Worm (Caenorhabditis elegans) whole organism, L4 larva: ENCODE results near the gene clec-265.
A peak's percentile ranks its signal among the peaks of the same experiment; 100 is the strongest.

ENCODE experiments used
- F37D6.2 ChIP-seq: sonication (generic microtip); optimal IDR thresholded peaks from 2 replicates; lab custom pipeline; 2016; ENCODE audit warnings: mild to moderate bottlenecking, missing genetic modification characterization, missing compliant biosample characterization
- T20F7.1 ChIP-seq: fragments of 200-800 bp; sonication (Bioruptor generic); optimal IDR thresholded peaks from 2 replicates; lab custom pipeline; 2018; ENCODE audit warnings: mild to moderate bottlenecking, missing genetic modification characterization, missing compliant biosample characterization
- T26A8.4 ChIP-seq: fragments of 200-800 bp; sonication (Bioruptor generic); IDR thresholded peaks from 2 replicates; pipeline ENCODE4 v1.3.6; 2022; ENCODE audit warnings: missing genetic modification characterization, missing compliant biosample characterization
- Y5F2A.4 ChIP-seq: fragments of 200-800 bp; sonication (Bioruptor generic); optimal IDR thresholded peaks from 2 replicates; lab custom pipeline; 2018; ENCODE audit warnings: mild to moderate bottlenecking, missing genetic modification characterization, missing compliant biosample characterization
- ZK337.2 ChIP-seq: fragments of 200-800 bp; sonication (Bioruptor generic); IDR thresholded peaks from 2 replicates; pipeline ENCODE4 v1.3.6; 2022; ENCODE audit warnings: missing genetic modification reagents, missing genetic modification characterization, missing compliant biosample characterization
- ZK546.5 ChIP-seq, 2 experiments: sonication (generic microtip); optimal IDR thresholded peaks; 2 replicates each; lab custom pipeline; 2017; ENCODE audit warnings: missing biosample characterization in 2 of 2, missing genetic modification characterization in 2 of 2
- aha-1 ChIP-seq: fragments of 150-350 bp; peaks from one replicate; lab custom pipeline; 2014; ENCODE audit warnings: missing biosample characterization, missing genetic modification characterization
- aly-2 ChIP-seq: sonication (generic microtip); optimal IDR thresholded peaks from 2 replicates; lab custom pipeline; 2018; ENCODE audit warnings: missing biosample characterization, missing genetic modification characterization
- ama-1 ChIP-seq: fragments of 150-350 bp; optimal IDR thresholded peaks from 2 replicates; lab custom pipeline; 2014; ENCODE audit warnings: inconsistent platforms, mixed read lengths
- arid-1 ChIP-seq: fragments of 200-800 bp; sonication (Bioruptor generic); conservative IDR thresholded peaks from 2 replicates; pipeline ENCODE4 v1.3.6; 2022; ENCODE audit warnings: missing genetic modification reagents, missing genetic modification characterization, missing compliant biosample characterization
- attf-4 ChIP-seq: sonication (generic microtip); optimal IDR thresholded peaks from 3 replicates; lab custom pipeline; 2017; ENCODE audit warnings: missing biosample characterization, missing genetic modification characterization
- ceh-28 ChIP-seq: fragments of 150-350 bp; optimal IDR thresholded peaks from 2 replicates; lab custom pipeline; 2014; ENCODE audit warnings: missing biosample characterization, missing genetic modification reagents, missing genetic modification characterization
- ceh-32 ChIP-seq: sonication (generic microtip); optimal IDR thresholded peaks from 2 replicates; lab custom pipeline; 2016; ENCODE audit warnings: mild to moderate bottlenecking, missing genetic modification characterization, missing compliant biosample characterization; ENCODE audit not compliant: poor library complexity
- ceh-62 ChIP-seq: sonication (generic microtip); optimal IDR thresholded peaks from 2 replicates; lab custom pipeline; 2017; ENCODE audit warnings: missing biosample characterization, missing genetic modification characterization
- dmd-6 ChIP-seq: fragments of 200-800 bp; sonication (Bioruptor generic); IDR thresholded peaks from 2 replicates; pipeline ENCODE4 v1.3.6; 2022; ENCODE audit warnings: missing genetic modification reagents, missing genetic modification characterization, missing compliant biosample characterization
- dmd-8 ChIP-seq: fragments of 200-800 bp; sonication (Bioruptor generic); IDR thresholded peaks from 2 replicates; pipeline ENCODE4 v1.3.6; 2022; ENCODE audit warnings: missing genetic modification characterization, missing compliant biosample characterization
- duxl-1 ChIP-seq: sonication (generic microtip); optimal IDR thresholded peaks from 2 replicates; lab custom pipeline; 2016; ENCODE audit warnings: mild to moderate bottlenecking, missing genetic modification characterization, moderate library complexity, missing compliant biosample characterization; ENCODE audit not compliant: poor library complexity
- dve-1 ChIP-seq: sonication (generic microtip); optimal IDR thresholded peaks from 2 replicates; lab custom pipeline; 2017; ENCODE audit warnings: antibody characterized with exemption, mild to moderate bottlenecking, missing genetic modification characterization, missing compliant biosample characterization; ENCODE audit not compliant: insufficient read depth
- egl-43 ChIP-seq: fragments of 200-800 bp; sonication (Bioruptor generic); IDR thresholded peaks from 2 replicates; pipeline ENCODE4 v1.3.6; 2022; ENCODE audit warnings: missing genetic modification reagents, missing genetic modification characterization, missing compliant biosample characterization
- hlh-11 ChIP-seq: fragments of 200-800 bp; sonication (Bioruptor generic); optimal IDR thresholded peaks from 2 replicates; lab custom pipeline; 2018; ENCODE audit warnings: mild to moderate bottlenecking, missing genetic modification characterization, missing compliant biosample characterization
- hlh-30 ChIP-seq: sonication (generic microtip); optimal IDR thresholded peaks from 2 replicates; lab custom pipeline; 2017; ENCODE audit warnings: antibody characterized with exemption, mild to moderate bottlenecking, missing genetic modification characterization, missing compliant biosample characterization; ENCODE audit not compliant: insufficient read depth
- lim-7 ChIP-seq: fragments of 200-800 bp; sonication (Bioruptor generic); IDR thresholded peaks from 2 replicates; pipeline ENCODE4 v1.3.6; 2022; ENCODE audit warnings: missing genetic modification characterization, missing compliant biosample characterization
- lin-29 ChIP-seq: fragments of 200-800 bp; sonication (Bioruptor generic); IDR thresholded peaks from 2 replicates; pipeline ENCODE4 v1.3.6; 2022; ENCODE audit warnings: missing genetic modification reagents, missing genetic modification characterization, missing compliant biosample characterization
- lin-38 ChIP-seq: fragments of 200-800 bp; sonication (Bioruptor generic); IDR thresholded peaks from 2 replicates; pipeline ENCODE4 v1.3.6; 2022; ENCODE audit warnings: missing genetic modification reagents, missing genetic modification characterization, missing compliant biosample characterization
- lin-39 ChIP-seq: fragments of 150-350 bp; optimal IDR thresholded peaks from 2 replicates; lab custom pipeline; 2014; ENCODE audit warnings: missing biosample characterization, missing genetic modification reagents, missing genetic modification characterization
- lir-3 ChIP-seq: sonication (generic microtip); optimal IDR thresholded peaks from 2 replicates; lab custom pipeline; 2016; ENCODE audit warnings: mild to moderate bottlenecking, missing genetic modification characterization, missing compliant biosample characterization
- mes-2 ChIP-seq: sonication (generic microtip); optimal IDR thresholded peaks from 2 replicates; lab custom pipeline; 2016; ENCODE audit warnings: missing genotype, mild to moderate bottlenecking, missing genetic modification characterization, missing compliant biosample characterization; ENCODE audit not compliant: poor library complexity, severe bottlenecking
- nhr-102 ChIP-seq: sonication (generic microtip); optimal IDR thresholded peaks from 2 replicates; lab custom pipeline; 2016; ENCODE audit warnings: mild to moderate bottlenecking, missing genetic modification characterization, moderate library complexity, missing compliant biosample characterization
- nhr-25 ChIP-seq: sonication (generic microtip); optimal IDR thresholded peaks from 2 replicates; lab custom pipeline; 2017; ENCODE audit warnings: missing genetic modification characterization, mild to moderate bottlenecking, missing compliant biosample characterization, antibody characterized with exemption, moderate library complexity, borderline replicate concordance; ENCODE audit not compliant: insufficient read depth
- nhr-28 ChIP-seq: fragments of 150-350 bp; optimal IDR thresholded peaks from 2 replicates; lab custom pipeline; 2014; ENCODE audit warnings: missing biosample characterization, missing genetic modification characterization
- nhr-42 ChIP-seq: fragments of 200-800 bp; sonication (Bioruptor generic); IDR thresholded peaks from 2 replicates; pipeline ENCODE4 v1.3.6; 2022; ENCODE audit warnings: missing genetic modification characterization, missing compliant biosample characterization
- nhr-48 ChIP-seq: sonication (generic microtip); optimal IDR thresholded peaks from 2 replicates; lab custom pipeline; 2016; ENCODE audit warnings: mild to moderate bottlenecking, missing genetic modification characterization, missing compliant biosample characterization
- nhr-76 ChIP-seq: fragments of 150-350 bp; optimal IDR thresholded peaks from 2 replicates; lab custom pipeline; 2014; ENCODE audit warnings: missing biosample characterization, missing genetic modification characterization
- nhr-77 ChIP-seq: fragments of 150-350 bp; optimal IDR thresholded peaks from 2 replicates; lab custom pipeline; 2014; ENCODE audit warnings: missing biosample characterization, missing genetic modification characterization
- pha-4 ChIP-seq, 2 experiments: fragments of 150-350 bp in 1 of 2; fragments of 200-800 bp in 1 of 2; sonication (Bioruptor generic) in 1 of 2; IDR thresholded peaks in 1 of 2; optimal IDR thresholded peaks in 1 of 2; 2 replicates each; pipeline versions ENCODE4 v1.3.6 to Lab custom; 2014 to 2022; ENCODE audit warnings: missing genetic modification characterization in 2 of 2, missing genetic modification reagents in 2 of 2, missing biosample characterization in 1 of 2, missing compliant biosample characterization in 1 of 2
- pqm-1 ChIP-seq: sonication (generic microtip); optimal IDR thresholded peaks from 2 replicates; lab custom pipeline; 2017; ENCODE audit warnings: missing biosample characterization, missing genetic modification characterization
- set-16 ChIP-seq: fragments of 200-800 bp; sonication (Bioruptor generic); IDR thresholded peaks from 2 replicates; pipeline ENCODE4 v1.3.6; 2022; ENCODE audit warnings: missing genetic modification reagents, missing genetic modification characterization, missing compliant biosample characterization
- skn-1 ChIP-seq: fragments of 150-350 bp; optimal IDR thresholded peaks from 2 replicates; lab custom pipeline; 2014; ENCODE audit warnings: missing biosample characterization, missing genetic modification characterization
- snpc-1.2 ChIP-seq: fragments of 200-800 bp; sonication (Bioruptor generic); IDR thresholded peaks from 2 replicates; pipeline ENCODE4 v1.3.6; 2022; ENCODE audit warnings: missing genetic modification reagents, missing genetic modification characterization, missing compliant biosample characterization
- tag-97 ChIP-seq: fragments of 200-800 bp; sonication (Bioruptor generic); IDR thresholded peaks from 2 replicates; pipeline ENCODE4 v1.3.6; 2022; ENCODE audit warnings: missing genetic modification characterization, missing compliant biosample characterization
- unc-39 ChIP-seq: sonication (generic microtip); optimal IDR thresholded peaks from 2 replicates; lab custom pipeline; 2017; ENCODE audit warnings: missing biosample characterization, missing genetic modification characterization
- zfp-3 ChIP-seq: fragments of 200-800 bp; sonication (Bioruptor generic); conservative IDR thresholded peaks from 2 replicates; pipeline ENCODE4 v1.3.6; 2022; ENCODE audit warnings: missing genetic modification reagents, missing genetic modification characterization, missing compliant biosample characterization
- zip-11 ChIP-seq: fragments of 200-800 bp; sonication (Bioruptor generic); IDR thresholded peaks from 2 replicates; pipeline ENCODE4 v1.3.6; 2022; ENCODE audit warnings: missing genetic modification characterization, missing compliant biosample characterization
- zip-2 ChIP-seq: fragments of 150-350 bp; optimal IDR thresholded peaks from 2 replicates; lab custom pipeline; 2014; ENCODE audit warnings: missing biosample characterization, missing genetic modification characterization
- ztf-7 ChIP-seq: fragments of 150-350 bp; optimal IDR thresholded peaks from 2 replicates; lab custom pipeline; 2014; ENCODE audit warnings: missing biosample characterization, missing genetic modification characterization

The clec-265 gene

DNA sequence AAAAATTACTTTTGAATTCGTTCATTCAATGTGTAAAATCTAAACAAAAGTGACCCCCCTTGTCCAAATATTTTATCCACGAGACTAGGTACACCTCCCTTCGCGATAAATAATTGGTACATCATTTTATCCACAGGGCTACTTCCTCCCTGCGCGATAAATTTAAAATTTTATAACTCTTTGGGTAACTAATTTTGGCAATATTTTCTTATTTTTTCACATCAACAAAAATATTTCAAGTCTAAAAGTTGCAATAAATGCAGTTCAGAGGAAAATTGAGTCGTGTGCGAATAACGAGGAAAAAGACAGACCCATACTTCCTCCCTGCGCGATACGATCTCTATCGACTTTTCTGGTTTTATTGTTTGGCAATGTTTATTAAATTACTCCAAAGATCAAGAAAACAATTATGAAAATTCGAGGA, 34.6 kb upstream of the clec-265 start (continued):
- TF ChIP-seq zip-2 (tag; lab: Kevin White, UChicago): peak; percentile 97
- TF ChIP-seq lin-39 (tag; lab: Kevin White, UChicago): peak; percentile 98
- peak; percentile 97 for TF ChIP-seq pha-4 (GFP tag; IDR thresholded peaks at IDR 0.05; lab: Robert Waterston, UW)
- peak; percentile 96 for TF ChIP-seq pha-4 (tag; optimal IDR thresholded peaks at IDR 0.05; lab: Kevin White, UChicago)
- TF ChIP-seq F37D6.2 (tag; lab: Kevin White, UChicago): peak; percentile 99
- peak; percentile 99 for TF ChIP-seq nhr-102 (tag; lab: Kevin White, UChicago)
- TF ChIP-seq lin-29 (GFP tag; lab: Robert Waterston, UW): peak; percentile 95
- TF ChIP-seq attf-4 (tag; lab: Kevin White, UChicago): peak; percentile 79
- TF ChIP-seq lir-3 (tag; lab: Kevin White, UChicago): peak; percentile 92
- peak; percentile 86 for TF ChIP-seq lin-38
- peak; percentile 99 for TF ChIP-seq nhr-77 (tag; lab: Kevin White, UChicago)
- no peak for TF ChIP-seq unc-39 (tag; lab: Kevin White, UChicago)
- TF ChIP-seq nhr-28: peak; percentile 92
- peak; percentile 90 for TF ChIP-seq Y5F2A.4
- TF ChIP-seq, all 104 proteins: peak for 91

DNA sequence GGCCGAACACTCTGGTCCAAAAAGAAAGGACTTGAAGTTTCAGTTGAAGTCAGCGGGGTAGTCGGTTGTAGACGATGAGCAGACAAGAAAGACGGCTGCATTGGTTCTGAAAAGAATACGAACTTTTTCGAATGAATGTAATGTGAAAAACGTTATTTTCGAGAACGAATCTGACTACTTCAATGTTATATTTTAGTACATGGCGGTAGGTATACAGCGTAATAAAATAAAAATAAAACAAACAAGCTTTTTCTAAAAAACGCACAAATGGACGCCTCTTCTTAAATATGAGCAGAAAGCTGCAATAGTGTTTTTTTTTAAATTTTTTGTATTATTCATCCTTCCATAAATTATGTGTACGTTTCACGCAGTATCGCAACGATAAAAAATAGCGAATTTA, 31.9 kb upstream of the clec-265 start, which contains the start of gene Y41G9A.17:
TSS of gene Y41G9A.17 (minus strand) at position 101 of the 400 bp plus-strand sequence.
- TF ChIP-seq Y5F2A.4: no peak
- no peak for TF ChIP-seq zip-11 (GFP tag; lab: Robert Waterston, UW)
- TF ChIP-seq nhr-76: no peak
- TF ChIP-seq arid-1: no peak
- no peak for TF ChIP-seq pqm-1 (tag; lab: Kevin White, UChicago)
- TF ChIP-seq aly-2 (tag; lab: Kevin White, UChicago): no peak
- TF ChIP-seq skn-1 (tag; lab: Kevin White, UChicago): no peak
- TF ChIP-seq ceh-62: no peak
- TF ChIP-seq ZK337.2 (GFP tag; lab: Robert Waterston, UW): no peak

DNA sequence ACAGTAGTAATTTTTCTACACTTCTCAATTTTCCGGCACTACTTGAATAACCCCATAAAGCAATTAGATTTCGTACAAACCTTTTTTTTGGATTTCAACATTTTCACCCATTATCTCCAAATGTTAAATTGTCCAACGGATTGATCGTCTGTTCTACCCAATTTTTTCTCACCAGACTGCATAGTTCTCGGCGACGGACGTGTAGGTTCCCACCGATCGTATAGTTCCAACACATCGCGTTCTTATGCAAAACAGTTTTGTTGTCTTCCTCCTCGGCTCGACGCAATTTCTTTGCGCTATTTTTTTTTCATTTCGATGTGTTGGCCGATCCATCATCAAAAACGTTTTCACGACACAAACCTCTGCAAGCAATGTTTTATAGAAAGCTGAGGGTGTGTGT, 27.9 kb upstream of the clec-265 start, which contains the start of gene Y41G9A.6:
TSS of gene Y41G9A.6 (minus strand) at position 101 of the 400 bp plus-strand sequence.
- TF ChIP-seq nhr-76: no peak
- TF ChIP-seq ama-1 (lab: Kevin White, UChicago): no peak
- no peak for TF ChIP-seq ztf-7 (tag; lab: Kevin White, UChicago)
- no peak for TF ChIP-seq T26A8.4 (GFP tag; lab: Robert Waterston, UW)
- TF ChIP-seq egl-43 (GFP tag; lab: Robert Waterston, UW): no peak
- no peak for TF ChIP-seq zfp-3 (GFP tag; lab: Robert Waterston, UW)
- TF ChIP-seq duxl-1 (tag; lab: Kevin White, UChicago): no peak
- TF ChIP-seq nhr-102 (tag; lab: Kevin White, UChicago): no peak
- no peak for TF ChIP-seq ZK546.5 (tag; optimal IDR thresholded peaks at IDR 0.05; lab: Kevin White, UChicago)
- TF ChIP-seq aly-2 (tag; lab: Kevin White, UChicago): no peak
- TF ChIP-seq mes-2 (tag; lab: Kevin White, UChicago): no peak
- TF ChIP-seq nhr-48 (tag; lab: Kevin White, UChicago): no peak
- TF ChIP-seq nhr-77 (tag; lab: Kevin White, UChicago): no peak
- TF ChIP-seq skn-1 (tag; lab: Kevin White, UChicago): no peak
- no peak for TF ChIP-seq hlh-11 (tag; lab: Kevin White, UChicago)
- TF ChIP-seq tag-97: no peak
- TF ChIP-seq dmd-8 (GFP tag; lab: Robert Waterston, UW): no peak

DNA sequence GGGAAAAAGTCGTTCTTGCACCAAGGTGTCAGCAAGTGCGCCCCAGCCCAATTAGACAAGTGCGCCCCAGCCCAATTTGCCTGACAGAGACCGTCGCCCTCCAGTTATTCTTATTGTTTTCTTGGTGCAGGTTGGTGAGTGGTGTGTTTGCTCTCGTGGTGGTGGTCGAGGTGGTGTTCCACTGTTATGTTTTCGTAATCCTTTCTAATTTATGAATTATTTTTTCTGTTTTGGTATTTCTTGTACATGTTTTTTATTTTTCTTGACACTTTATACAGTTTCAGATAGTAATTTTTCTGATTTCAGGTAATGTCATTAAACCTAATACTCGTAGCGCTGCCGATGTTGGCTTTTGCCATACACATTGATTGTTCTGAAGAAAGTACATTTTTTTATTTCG, 22.4 kb upstream of the clec-265 start, which contains the start of gene Y48D7A.1:
TSS of gene Y48D7A.1 (plus strand) at position 301 of the 400 bp plus-strand sequence.
- TF ChIP-seq hlh-30 (tag; lab: Kevin White, UChicago): no peak
- TF ChIP-seq nhr-42 (GFP tag; lab: Robert Waterston, UW): no peak
- TF ChIP-seq aha-1 (tag; lab: Kevin White, UChicago): no peak
- TF ChIP-seq dmd-6 (GFP tag; lab: Robert Waterston, UW): no peak
- no peak for TF ChIP-seq nhr-25 (tag; lab: Kevin White, UChicago)
- TF ChIP-seq mes-2 (tag; lab: Kevin White, UChicago): no peak
- no peak for TF ChIP-seq ceh-28
- no peak for TF ChIP-seq ceh-32 (tag; lab: Kevin White, UChicago)
- TF ChIP-seq lin-29 (GFP tag; lab: Robert Waterston, UW): no peak
- no peak for TF ChIP-seq T20F7.1
- TF ChIP-seq nhr-28: no peak
- TF ChIP-seq lin-39 (tag; lab: Kevin White, UChicago): no peak
- no peak for TF ChIP-seq set-16 (GFP tag; lab: Robert Waterston, UW)
- TF ChIP-seq attf-4 (tag; lab: Kevin White, UChicago): no peak
- TF ChIP-seq dve-1 (tag; lab: Kevin White, UChicago): no peak
- no peak for TF ChIP-seq snpc-1.2 (GFP tag; lab: Robert Waterston, UW)
- TF ChIP-seq lim-7 (GFP tag; lab: Robert Waterston, UW): no peak
